Worm (Caenorhabditis elegans) whole organism, mixed stage, embryonic: ENCODE data around the gene F41E6.15.

Experiments used
- nhr-28 ChIP-seq: fragments of 150-350 bp; optimal IDR thresholded peaks from 2 replicates; lab custom pipeline; 2014; ENCODE audit warnings: missing biosample characterization, missing genetic modification characterization
- ztf-11 ChIP-seq: fragments of 150-350 bp; optimal IDR thresholded peaks from 2 replicates; lab custom pipeline; 2014; ENCODE audit warnings: missing biosample characterization, missing genetic modification characterization

DNA sequence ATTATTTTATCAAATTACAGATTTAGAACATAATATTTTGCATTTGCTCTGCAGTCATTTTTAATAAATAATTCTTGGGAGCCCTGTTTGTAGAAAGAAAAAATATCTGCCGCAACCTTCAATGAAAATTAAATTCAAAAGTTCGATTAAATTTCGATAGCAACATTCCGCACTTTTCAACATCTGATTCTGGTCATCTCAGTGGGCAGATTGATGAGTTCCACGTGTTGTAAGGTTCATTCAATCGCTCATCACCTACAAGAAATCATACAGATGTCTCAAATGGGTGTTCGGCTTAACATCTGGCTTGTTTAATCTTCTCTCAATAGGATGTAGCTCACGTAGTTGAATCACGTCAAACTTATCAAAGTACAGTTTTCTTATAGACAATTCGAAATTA, 2.6 kb downstream of the F41E6.15 start:
- TF ChIP-seq nhr-28 (tag; lab: Kevin White, UChicago) (no peak), ztf-11 (tag; lab: Kevin White, UChicago) (no peak)
